Worm (Caenorhabditis elegans) whole organism, late embryonic: Measurements from ENCODE around the gene twk-34.
"Not testable (repeated sequence)": the region's sequence is repeated elsewhere in the genome, so short reads cannot be mapped to it uniquely, and the experiment has no call there.

Experiments used
- C08G9.2 ChIP-seq: sonication (generic microtip); optimal IDR thresholded peaks from 2 replicates; lab custom pipeline; 2016; ENCODE audit warnings: mild to moderate bottlenecking, missing genetic modification characterization, moderate library complexity, missing compliant biosample characterization
- ahr-1 ChIP-seq: sonication (generic microtip); optimal IDR thresholded peaks from 2 replicates; lab custom pipeline; 2016; ENCODE audit warnings: missing genetic modification characterization, missing compliant biosample characterization
- ceh-14 ChIP-seq: sonication (generic microtip); optimal IDR thresholded peaks from 2 replicates; lab custom pipeline; 2016; ENCODE audit warnings: missing genotype, missing genetic modification characterization, missing compliant biosample characterization
- ceh-18 ChIP-seq: sonication (generic microtip); optimal IDR thresholded peaks from 2 replicates; lab custom pipeline; 2016; ENCODE audit warnings: missing genetic modification characterization, missing compliant biosample characterization
- ceh-30 ChIP-seq: fragments of 150-350 bp; optimal IDR thresholded peaks from 2 replicates; lab custom pipeline; 2014; ENCODE audit warnings: missing biosample characterization, missing genetic modification characterization
- dmd-4 ChIP-seq: sonication (generic microtip); optimal IDR thresholded peaks from 2 replicates; lab custom pipeline; 2016; ENCODE audit warnings: borderline replicate concordance, missing genetic modification characterization, missing compliant biosample characterization
- dve-1 ChIP-seq: sonication (generic microtip); optimal IDR thresholded peaks from 2 replicates; lab custom pipeline; 2017; ENCODE audit warnings: antibody characterized with exemption, mild to moderate bottlenecking, missing genetic modification characterization, missing compliant biosample characterization
- ets-4 ChIP-seq: sonication (generic microtip); optimal IDR thresholded peaks from 2 replicates; lab custom pipeline; 2016; ENCODE audit warnings: missing genetic modification characterization, missing compliant biosample characterization
- fkh-10 ChIP-seq: fragments of 150-350 bp; optimal IDR thresholded peaks from 2 replicates; lab custom pipeline; 2014; ENCODE audit warnings: missing biosample characterization, missing genetic modification reagents, missing genetic modification characterization
- gmeb-2 ChIP-seq: sonication (generic microtip); optimal IDR thresholded peaks from 2 replicates; lab custom pipeline; 2016; ENCODE audit warnings: missing genetic modification characterization, inconsistent platforms, missing compliant biosample characterization
- hlh-15 ChIP-seq: sonication (generic microtip); optimal IDR thresholded peaks from 2 replicates; lab custom pipeline; 2016; ENCODE audit warnings: missing genetic modification characterization, missing compliant biosample characterization
- madf-2 ChIP-seq: sonication (generic microtip); optimal IDR thresholded peaks from 2 replicates; lab custom pipeline; 2017; ENCODE audit warnings: missing genetic modification characterization, missing compliant biosample characterization
- mec-3 ChIP-seq: sonication (generic microtip); optimal IDR thresholded peaks from 2 replicates; lab custom pipeline; 2016; ENCODE audit warnings: borderline replicate concordance, missing genetic modification characterization, missing compliant biosample characterization
- nfya-1 ChIP-seq: sonication (generic microtip); optimal IDR thresholded peaks from 2 replicates; lab custom pipeline; 2017; ENCODE audit warnings: missing genetic modification characterization, mild to moderate bottlenecking, missing compliant biosample characterization, antibody characterized with exemption, moderate library complexity
- nhr-232 ChIP-seq: sonication (generic microtip); optimal IDR thresholded peaks from 2 replicates; lab custom pipeline; 2016; ENCODE audit warnings: missing genetic modification characterization, missing compliant biosample characterization
- odd-2 ChIP-seq: sonication (generic microtip); optimal IDR thresholded peaks from 2 replicates; lab custom pipeline; 2017; ENCODE audit warnings: antibody characterized with exemption, mild to moderate bottlenecking, missing genetic modification characterization, missing compliant biosample characterization
- pax-1 ChIP-seq: fragments of 150-350 bp; optimal IDR thresholded peaks from 2 replicates; lab custom pipeline; 2014; ENCODE audit warnings: missing biosample characterization, missing genetic modification characterization
- pha-2 ChIP-seq: sonication (generic microtip); optimal IDR thresholded peaks from 2 replicates; lab custom pipeline; 2017; ENCODE audit warnings: mild to moderate bottlenecking, missing genetic modification characterization, missing compliant biosample characterization
- ref-2 ChIP-seq: sonication (generic microtip); optimal IDR thresholded peaks from 2 replicates; lab custom pipeline; 2016; ENCODE audit warnings: missing genetic modification characterization, missing compliant biosample characterization
- sdc-2 ChIP-seq: sonication (generic microtip); optimal IDR thresholded peaks from 2 replicates; lab custom pipeline; 2016; ENCODE audit warnings: missing genotype, missing genetic modification characterization, missing compliant biosample characterization
- sox-2 ChIP-seq: fragments of 200-800 bp; sonication (Bioruptor generic); IDR thresholded peaks from 2 replicates; pipeline ENCODE4 v1.3.6; 2022; ENCODE audit warnings: missing genetic modification reagents, missing genetic modification characterization, missing compliant biosample characterization
- tbx-2 ChIP-seq: sonication (generic microtip); optimal IDR thresholded peaks from 2 replicates; lab custom pipeline; 2016; ENCODE audit warnings: missing genetic modification characterization, missing compliant biosample characterization
- unc-55 ChIP-seq: sonication (generic microtip); optimal IDR thresholded peaks from 2 replicates; lab custom pipeline; 2017; ENCODE audit warnings: missing biosample characterization, missing genetic modification reagents, missing genetic modification characterization
- unc-86 ChIP-seq: sonication (generic microtip); optimal IDR thresholded peaks from 2 replicates; lab custom pipeline; 2016; ENCODE audit warnings: missing genetic modification characterization, missing compliant biosample characterization
- zip-5 ChIP-seq: sonication (generic microtip); optimal IDR thresholded peaks from 2 replicates; lab custom pipeline; 2016; ENCODE audit warnings: missing genetic modification characterization, missing compliant biosample characterization

The twk-34 gene

DNA sequence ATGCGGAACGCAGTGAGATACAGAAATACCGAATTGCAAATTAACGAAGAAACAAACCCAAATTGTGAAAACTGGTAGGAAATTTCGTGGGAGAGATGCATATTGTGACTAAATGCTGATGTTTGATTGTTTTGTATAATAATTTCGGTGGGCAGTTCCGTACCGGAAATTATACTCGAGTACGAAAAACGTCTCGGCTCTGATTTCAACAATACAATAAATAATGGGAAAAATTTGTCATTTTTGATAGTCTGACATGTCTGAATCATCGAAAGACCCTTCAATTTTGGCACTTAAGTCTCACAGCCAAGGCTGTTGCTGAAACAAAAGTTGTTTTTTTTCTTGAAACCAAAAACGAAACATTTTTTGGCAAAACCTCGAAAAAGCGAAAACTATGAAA, 47.3 kb downstream of the twk-34 start, which contains the start of gene str-43:
Gene str-43, minus strand, starts transcription at position 101 of the 400 bp plus-strand sequence.
- TF ChIP-seq C08G9.2 (no peak), mec-3 (tag; lab: Kevin White, UChicago) (no peak), ceh-14 (no peak), ets-4 (tag; lab: Kevin White, UChicago) (no peak), pax-1 (tag; lab: Kevin White, UChicago) (no peak), ref-2 (no peak), tbx-2 (tag; lab: Kevin White, UChicago) (no peak), odd-2 (tag; lab: Kevin White, UChicago) (no peak), sox-2 (GFP tag; lab: Robert Waterston, UW) (no peak), ceh-18 (no peak)

- TF ChIP-seq unc-86; pha-2; nhr-232 (tag; lab: Kevin White, UChicago): not testable (repeated sequence)
Measured at ce11 chrV:15752941-15753340, 48.2 kb downstream of the twk-34 start, which contains the start of gene str-5. TSS of gene str-5 (plus strand) at chrV:15753241.

ce11 chrV:15754731-15755130, 50.0 kb downstream of the twk-34 start, which contains the start of gene str-8:
TSS of gene str-8 (plus strand) at chrV:15755031.
- not testable (repeated sequence) for TF ChIP-seq zip-5, ceh-30, tbx-2 (tag; lab: Kevin White, UChicago)

ce11 chrV:15757645-15758044, 52.9 kb downstream of the twk-34 start:
- no peak for TF ChIP-seq fkh-10 (GFP tag; lab: Kevin White, UChicago)
- no peak for TF ChIP-seq unc-55 (GFP tag; lab: Kevin White, UChicago)
- no peak for TF ChIP-seq ahr-1 (tag; lab: Kevin White, UChicago)
- no peak for TF ChIP-seq dve-1 (tag; lab: Kevin White, UChicago)
- TF ChIP-seq ets-4 (tag; lab: Kevin White, UChicago), result no peak

- TF ChIP-seq hlh-15 (no peak), pha-2 (no peak), madf-2 (no peak), sdc-2 (tag; lab: Kevin White, UChicago) (no peak), ahr-1 (tag; lab: Kevin White, UChicago) (no peak), dmd-4 (tag; lab: Kevin White, UChicago) (no peak), ceh-18 (no peak), gmeb-2 (tag; lab: Kevin White, UChicago) (no peak), nfya-1 (no peak)
Measured at ce11 chrV:15758449-15758848, 53.7 kb downstream of the twk-34 start, which contains the start of gene str-9. TSS of gene str-9 (plus strand) at chrV:15758749.
